Fruit fly (Drosophila melanogaster): ENCODE measurements around the gene alpha-Est5.

The alpha-Est5 gene

dm6 chr3R:7506314-7506988 is 29.7 kb downstream of the alpha-Est5 start (continued):
- TF ChIP-seq Stat92E (GFP tag; optimal IDR thresholded peaks at IDR 0.05) (no peak), ftz-f1 (GFP tag; optimal IDR thresholded peaks at IDR 0.05) (peak; percentile 88), CG10431 (GFP tag; optimal IDR thresholded peaks at IDR 0.05) (no peak), sens (GFP tag) (peak; percentile 92), CG2875 (GFP tag; optimal IDR thresholded peaks at IDR 0.05) (no peak), peb (GFP tag; IDR thresholded peaks at IDR 0.05) (peak; percentile 36; the same call in 1 of the 2 replicates), schlank (tag; optimal IDR thresholded peaks at IDR 0.05) (peak; percentile 82), CG9609 (GFP tag; optimal IDR thresholded peaks at IDR 0.05) (peak; percentile 83), CG2199 (GFP tag; IDR thresholded peaks at IDR 0.05) (no peak), CG14667 (GFP tag; IDR thresholded peaks at IDR 0.05) (peak; percentile 53; the same call in 1 of the 2 replicates), Camta (GFP tag; optimal IDR thresholded peaks at IDR 0.05) (peak; percentile 67), CG3995 (GFP tag; optimal IDR thresholded peaks at IDR 0.05) (peak; percentile 55), CG12942 (GFP tag; optimal IDR thresholded peaks at IDR 0.05) (peak; percentile 71), unpg (GFP tag; optimal IDR thresholded peaks at IDR 0.05) (peak; percentile 84), Sox102F (GFP tag; optimal IDR thresholded peaks at IDR 0.05) (peak; percentile 55), lmd (GFP tag; IDR thresholded peaks at IDR 0.05) (peak; percentile 91), grau (tag; optimal IDR thresholded peaks at IDR 0.05) (peak; percentile 87), slp2 (GFP tag; optimal IDR thresholded peaks at IDR 0.05) (peak; percentile 68), sisA (GFP tag; IDR thresholded peaks at IDR 0.05) (peak; percentile 49), CG13624 (GFP tag; optimal IDR thresholded peaks at IDR 0.05) (peak; percentile 96), Oaz (GFP tag; IDR thresholded peaks at IDR 0.05) (peak; percentile 69), NC2β (GFP tag; optimal IDR thresholded peaks at IDR 0.05) (peak; percentile 34), grn (GFP tag; optimal IDR thresholded peaks at IDR 0.05) (peak; percentile 23), sqz (GFP tag; optimal IDR thresholded peaks at IDR 0.05) (no peak), Mad (GFP tag; optimal IDR thresholded peaks at IDR 0.05) (peak; percentile 79), run (tag; optimal IDR thresholded peaks at IDR 0.05) (peak; percentile 10), CG1024 (GFP tag; IDR thresholded peaks at IDR 0.05) (no peak), CG33557 (GFP tag; optimal IDR thresholded peaks at IDR 0.05) (no peak), lov (optimal IDR thresholded peaks at IDR 0.05) (no peak), lov (GFP tag; IDR thresholded peaks at IDR 0.05) (no peak), tap (tag; optimal IDR thresholded peaks at IDR 0.05) (peak; percentile 51), tup (GFP tag; optimal IDR thresholded peaks at IDR 0.05) (peak; percentile 79), CG10321 (GFP tag; IDR thresholded peaks at IDR 0.05) (peak; percentile 57), CG42726 (GFP tag; IDR thresholded peaks at IDR 0.05; ENCODE audit: partially characterized antibody) (no peak), D19A (tag; optimal IDR thresholded peaks at IDR 0.05) (no peak), Rfx (GFP tag; IDR thresholded peaks at IDR 0.05) (peak; percentile 96), gro (GFP tag; optimal IDR thresholded peaks at IDR 0.05) (peak; percentile 96), hkb (optimal IDR thresholded peaks at IDR 0.05) (no peak), hkb (GFP tag; IDR thresholded peaks at IDR 0.05) (peak; percentile 64), Sin3A (optimal IDR thresholded peaks at IDR 0.05) (no peak), CG10462 (GFP tag; optimal IDR thresholded peaks at IDR 0.05) (peak; percentile 41), psq (GFP tag; optimal IDR thresholded peaks at IDR 0.05) (peak; percentile 7), vvl (GFP tag; IDR thresholded peaks at IDR 0.05) (peak; percentile 85; the same call in 1 of the 2 replicates), disco-r (GFP tag; optimal IDR thresholded peaks at IDR 0.05) (peak; percentile 59), GATAe (GFP tag; conservative IDR thresholded peaks at IDR 0.05) (no peak; the same call in 1 of the 2 replicates), CG6254 (GFP tag; optimal IDR thresholded peaks at IDR 0.05) (no peak), CG4617 (GFP tag; optimal IDR thresholded peaks at IDR 0.05; ENCODE audit: borderline replicate concordance) (peak; percentile 32), row (GFP tag; IDR thresholded peaks at IDR 0.05) (peak; percentile 86), CG10654 (GFP tag; optimal IDR thresholded peaks at IDR 0.05) (peak; percentile 48), bab2 (GFP tag; optimal IDR thresholded peaks at IDR 0.05) (peak; percentile 89), CG11560 (tag; IDR thresholded peaks at IDR 0.05) (no peak; the same call in 1 of the 3 replicates)
